Fruit fly (Drosophila melanogaster) whole organism, embryonic: Measurements from ENCODE around the gene CG9961.
A peak's percentile ranks its signal among the peaks of the same experiment; 100 is the strongest.

Experiments used
- Adf1 ChIP-seq: fragments of 200-800 bp; sonication (Bioruptor generic); IDR thresholded peaks from 2 replicates; pipeline ENCODE4 v1.3.6; 2022; ENCODE audit warnings: missing biosample characterization, missing genetic modification characterization
- BEAF-32 ChIP-seq: fragments of 200-800 bp; sonication (Bioruptor generic); optimal IDR thresholded peaks from 3 replicates; lab custom pipeline; 2017; ENCODE audit warnings: missing biosample characterization, missing genetic modification characterization, mild to moderate bottlenecking, moderate library complexity, missing genetic modification reagents
- CG11085 ChIP-seq: fragments of 200-800 bp; sonication (Bioruptor generic); IDR thresholded peaks from 2 replicates; pipeline ENCODE4 v1.3.6; 2022; ENCODE audit warnings: missing biosample characterization, missing genetic modification characterization
- CG11093 ChIP-seq: fragments of 200-800 bp; sonication (Bioruptor generic); IDR thresholded peaks from 3 replicates; pipeline ENCODE4 v1.3.6; 2022; ENCODE audit warnings: missing biosample characterization, missing genetic modification characterization
- CG11456 ChIP-seq: fragments of 200-800 bp; sonication (Bioruptor generic); IDR thresholded peaks from 3 replicates; pipeline ENCODE4 v1.3.6; 2022; ENCODE audit warnings: missing biosample characterization, missing genetic modification characterization
- CG11695 ChIP-seq: fragments of 200-800 bp; sonication (Bioruptor generic); IDR thresholded peaks from 3 replicates; pipeline ENCODE4 v1.3.6; 2022; ENCODE audit warnings: missing biosample characterization, missing genetic modification characterization
- CG12744 ChIP-seq: fragments of 200-800 bp; sonication (Bioruptor generic); optimal IDR thresholded peaks from 2 replicates; lab custom pipeline; 2016; ENCODE audit warnings: missing biosample characterization, missing genetic modification characterization
- CG13424 ChIP-seq: fragments of 200-800 bp; sonication (Bioruptor generic); optimal IDR thresholded peaks from 2 replicates; lab custom pipeline; 2019; ENCODE audit warnings: missing biosample characterization, mild to moderate bottlenecking, missing genetic modification characterization, moderate library complexity
- CG13624 ChIP-seq: fragments of 200-800 bp; sonication (Bioruptor generic); optimal IDR thresholded peaks from 2 replicates; lab custom pipeline; 2016; ENCODE audit warnings: missing biosample characterization, missing genetic modification characterization
- CG14710 ChIP-seq: fragments of 200-800 bp; sonication (Bioruptor generic); optimal IDR thresholded peaks from 3 replicates; lab custom pipeline; 2019; ENCODE audit warnings: missing biosample characterization, mild to moderate bottlenecking, missing genetic modification characterization, moderate library complexity
- CG15011 ChIP-seq: fragments of 200-800 bp; sonication (Bioruptor generic); optimal IDR thresholded peaks from 3 replicates; lab custom pipeline; 2018; ENCODE audit warnings: missing biosample characterization, mild to moderate bottlenecking, missing genetic modification characterization
- CG17328 ChIP-seq: fragments of 200-800 bp; sonication (Bioruptor generic); IDR thresholded peaks from 2 replicates; pipeline ENCODE4 v1.3.6; 2022; ENCODE audit warnings: missing biosample characterization, missing genetic modification characterization
- CG17359 ChIP-seq: fragments of 200-800 bp; sonication (Bioruptor generic); optimal IDR thresholded peaks from 3 replicates; lab custom pipeline; 2018; ENCODE audit warnings: missing biosample characterization, mild to moderate bottlenecking, missing genetic modification characterization, moderate library complexity
- CG2199 ChIP-seq: fragments of 200-800 bp; sonication (Bioruptor generic); IDR thresholded peaks from 3 replicates; pipeline ENCODE4 v1.3.6; 2022; ENCODE audit warnings: missing biosample characterization, missing genetic modification characterization
- CG3065 ChIP-seq: fragments of 200-800 bp; sonication (Bioruptor generic); optimal IDR thresholded peaks from 2 replicates; lab custom pipeline; 2016; ENCODE audit warnings: missing biosample characterization, missing genetic modification characterization
- CG31365 ChIP-seq: fragments of 200-800 bp; sonication (Bioruptor generic); optimal IDR thresholded peaks from 2 replicates; lab custom pipeline; 2018; ENCODE audit warnings: missing biosample characterization, mild to moderate bottlenecking, missing genetic modification characterization
- CG32532 ChIP-seq: fragments of 200-800 bp; sonication (Bioruptor generic); IDR thresholded peaks from 2 replicates; pipeline ENCODE4 v1.3.6; 2022; ENCODE audit warnings: missing biosample characterization, missing genetic modification characterization
- CG3995 ChIP-seq: fragments of 200-800 bp; sonication (Bioruptor generic); optimal IDR thresholded peaks from 3 replicates; lab custom pipeline; 2016; ENCODE audit warnings: missing biosample characterization, missing genetic modification characterization
- CG8089 ChIP-seq: fragments of 200-800 bp; sonication (Bioruptor generic); optimal IDR thresholded peaks from 3 replicates; lab custom pipeline; 2016; ENCODE audit warnings: missing biosample characterization, missing genetic modification characterization
- Camta ChIP-seq: fragments of 200-800 bp; sonication (Bioruptor generic); optimal IDR thresholded peaks from 2 replicates; lab custom pipeline; 2016; ENCODE audit warnings: missing biosample characterization, missing genetic modification characterization
- Drgx ChIP-seq: fragments of 200-800 bp; sonication (Bioruptor generic); IDR thresholded peaks from 2 replicates; pipeline ENCODE4 v1.3.6; 2022; ENCODE audit warnings: missing biosample characterization, missing genetic modification characterization
- Ets65A ChIP-seq: fragments of 200-800 bp; sonication (Bioruptor generic); peaks from one replicate; lab custom pipeline; 2016; ENCODE audit warnings: missing biosample characterization, missing genetic modification characterization
- Ets97D ChIP-seq: fragments of 200-800 bp; sonication (Bioruptor generic); optimal IDR thresholded peaks from 3 replicates; lab custom pipeline; 2016; ENCODE audit warnings: missing biosample characterization, missing genetic modification characterization
- Hmr ChIP-seq: fragments of 200-800 bp; sonication (Bioruptor generic); optimal IDR thresholded peaks from 3 replicates; lab custom pipeline; 2017; ENCODE audit warnings: mild to moderate bottlenecking, missing biosample characterization, missing genetic modification reagents, missing genetic modification characterization
- Hr3 ChIP-seq: fragments of 200-800 bp; sonication (Bioruptor generic); optimal IDR thresholded peaks from 3 replicates; lab custom pipeline; 2016; ENCODE audit warnings: missing biosample characterization, missing genetic modification characterization
- MBD-R2 ChIP-seq: fragments of 200-800 bp; sonication (Bioruptor generic); IDR thresholded peaks from 2 replicates; pipeline ENCODE4 v1.3.6; 2022; ENCODE audit warnings: missing biosample characterization, missing genetic modification characterization
- Mrtf ChIP-seq: fragments of 200-800 bp; sonication (Bioruptor generic); IDR thresholded peaks from 3 replicates; pipeline ENCODE4 v1.3.6; 2022; ENCODE audit warnings: missing biosample characterization, missing genetic modification characterization
- Sin3A ChIP-seq: fragments of >200 bp; optimal IDR thresholded peaks from 2 replicates; lab custom pipeline; 2018
- Sox102F ChIP-seq: fragments of 200-800 bp; sonication (Bioruptor generic); optimal IDR thresholded peaks from 2 replicates; lab custom pipeline; 2018; ENCODE audit warnings: missing biosample characterization, mild to moderate bottlenecking, missing genetic modification characterization, moderate library complexity
- Sry-β ChIP-seq: fragments of 200-800 bp; sonication (Bioruptor generic); optimal IDR thresholded peaks from 2 replicates; lab custom pipeline; 2018; ENCODE audit warnings: missing biosample characterization, mild to moderate bottlenecking, missing genetic modification characterization, moderate library complexity
- bbx ChIP-seq: fragments of 200-800 bp; sonication (Bioruptor generic); IDR thresholded peaks from 2 replicates; pipeline ENCODE4 v1.3.6; 2022; ENCODE audit warnings: missing biosample characterization, missing genetic modification characterization; ENCODE audit not compliant: partially characterized antibody
- bigmax ChIP-seq: fragments of 200-800 bp; sonication (Bioruptor generic); optimal IDR thresholded peaks from 2 replicates; lab custom pipeline; 2018; ENCODE audit warnings: missing biosample characterization, mild to moderate bottlenecking, missing genetic modification characterization
- bsh ChIP-seq, 2 experiments: fragments of 200-800 bp; sonication (Bioruptor generic); optimal IDR thresholded peaks; 2 replicates each; lab custom pipeline; 2017 to 2018; ENCODE audit warnings: mild to moderate bottlenecking in 2 of 2, missing biosample characterization in 2 of 2, missing genetic modification characterization in 2 of 2, moderate library complexity in 1 of 2
- caup ChIP-seq: fragments of 200-800 bp; sonication (Bioruptor generic); optimal IDR thresholded peaks from 3 replicates; lab custom pipeline; 2017; ENCODE audit warnings: missing biosample characterization, mild to moderate bottlenecking, missing genetic modification characterization, moderate library complexity; ENCODE audit not compliant: severe bottlenecking
- gcm ChIP-seq: fragments of 200-800 bp; sonication (Bioruptor generic); optimal IDR thresholded peaks from 2 replicates; lab custom pipeline; 2019; ENCODE audit warnings: missing biosample characterization, mild to moderate bottlenecking, missing genetic modification characterization, moderate library complexity
- gem ChIP-seq: fragments of 200-800 bp; sonication (Bioruptor generic); optimal IDR thresholded peaks from 2 replicates; lab custom pipeline; 2019; ENCODE audit warnings: missing biosample characterization, mild to moderate bottlenecking, missing genetic modification characterization, moderate library complexity
- gro ChIP-seq: fragments of 200-800 bp; sonication (Bioruptor generic); optimal IDR thresholded peaks from 2 replicates; lab custom pipeline; 2016; ENCODE audit warnings: missing biosample characterization, missing genetic modification characterization
- ham ChIP-seq: fragments of 200-800 bp; sonication (Bioruptor generic); IDR thresholded peaks from 2 replicates; pipeline ENCODE4 v1.3.6; 2022; ENCODE audit warnings: missing biosample characterization, missing genetic modification characterization
- ken ChIP-seq: fragments of 200-800 bp; sonication (Bioruptor generic); IDR thresholded peaks from 3 replicates; pipeline ENCODE4 v1.3.6; 2022; ENCODE audit warnings: missing biosample characterization, missing genetic modification characterization
- lab ChIP-seq: fragments of 200-800 bp; sonication (Bioruptor generic); optimal IDR thresholded peaks from 3 replicates; lab custom pipeline; 2017; ENCODE audit warnings: missing biosample characterization, missing genetic modification characterization, mild to moderate bottlenecking, moderate library complexity, missing genetic modification reagents
- pita ChIP-seq: fragments of 200-800 bp; sonication (Bioruptor generic); optimal IDR thresholded peaks from 2 replicates; lab custom pipeline; 2017; ENCODE audit warnings: missing biosample characterization, mild to moderate bottlenecking, missing genetic modification characterization
- pros ChIP-seq: fragments of 200-800 bp; sonication (Bioruptor generic); optimal IDR thresholded peaks from 3 replicates; lab custom pipeline; 2019; ENCODE audit warnings: missing biosample characterization, mild to moderate bottlenecking, missing genetic modification characterization, moderate library complexity
- sc ChIP-seq, 3 experiments: fragments of >200 bp in 2 of 3; fragments of 200-800 bp in 1 of 3; sonication (Bioruptor generic) in 1 of 3; optimal IDR thresholded peaks; 2 replicates in 2 of 3; 3 replicates in 1 of 3; lab custom pipeline; 2017; ENCODE audit warnings: mild to moderate bottlenecking in 1 of 3, missing biosample characterization in 1 of 3, missing genetic modification characterization in 1 of 3, missing genetic modification reagents in 1 of 3
- scrt ChIP-seq: fragments of 200-800 bp; sonication (Bioruptor generic); optimal IDR thresholded peaks from 2 replicates; lab custom pipeline; 2018; ENCODE audit warnings: missing biosample characterization, mild to moderate bottlenecking, missing genetic modification characterization, moderate library complexity
- sr ChIP-seq: fragments of 200-800 bp; sonication (Bioruptor generic); IDR thresholded peaks from 3 replicates; pipeline ENCODE4 v1.3.6; 2022; ENCODE audit warnings: missing biosample characterization, missing genetic modification characterization
- ssp ChIP-seq: fragments of 200-800 bp; sonication (Bioruptor generic); IDR thresholded peaks from 2 replicates; pipeline ENCODE4 v1.3.6; 2022; ENCODE audit warnings: missing biosample characterization, missing genetic modification characterization
- tna ChIP-seq: fragments of 200-800 bp; sonication (Bioruptor generic); IDR thresholded peaks from 2 replicates; pipeline ENCODE4 v1.3.6; 2022; ENCODE audit warnings: missing biosample characterization, missing genetic modification characterization; ENCODE audit not compliant: partially characterized antibody
- trem ChIP-seq: fragments of 200-800 bp; optimal IDR thresholded peaks from 3 replicates; lab custom pipeline; 2019; ENCODE audit warnings: missing biosample characterization, mild to moderate bottlenecking, missing genetic modification characterization, moderate library complexity
- unpg ChIP-seq: fragments of 200-800 bp; sonication (Bioruptor generic); optimal IDR thresholded peaks from 3 replicates; lab custom pipeline; 2018; ENCODE audit warnings: missing biosample characterization, mild to moderate bottlenecking, missing genetic modification characterization, moderate library complexity
- vfl ChIP-seq: fragments of 200-800 bp; sonication (Bioruptor generic); optimal IDR thresholded peaks from 2 replicates; lab custom pipeline; 2016; ENCODE audit warnings: missing biosample characterization, missing genetic modification characterization

The CG9961 gene

DNA sequence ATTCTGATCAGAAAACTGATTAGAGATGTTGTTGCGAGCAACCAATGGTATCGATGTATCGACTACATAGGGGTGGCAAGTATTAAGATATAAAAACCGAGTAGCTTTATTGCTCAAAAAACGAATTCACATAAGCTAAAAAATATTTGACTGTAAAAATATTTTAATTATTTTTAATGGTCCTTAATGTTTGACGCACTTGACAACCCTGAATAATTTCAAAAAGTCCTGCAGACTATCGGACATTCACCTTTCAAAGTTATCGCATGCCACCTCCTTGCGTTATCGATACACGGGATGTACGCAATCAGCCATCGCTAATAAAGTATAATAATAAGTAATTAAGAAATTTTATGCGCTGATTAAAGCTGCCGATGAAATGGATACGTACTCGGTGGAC is 14.9 kb upstream of the CG9961 start, which contains the start of the genes HemK2, Snapin and Tnpo-SR (continued):
- TF ChIP-seq CG32532 (GFP tag; lab: Robert Waterston, UW) = peak; percentile 93
- TF ChIP-seq scrt = peak; percentile 79
- TF ChIP-seq bigmax (GFP tag; lab: Kevin White, UChicago) = no peak
- TF ChIP-seq caup (GFP tag; lab: Kevin White, UChicago) = peak; percentile 91
- no peak for TF ChIP-seq sc (optimal IDR thresholded peaks at IDR 0.05; lab: Kevin White, UChicago)
- peak; percentile 71 for TF ChIP-seq sc (GFP tag; optimal IDR thresholded peaks at IDR 0.05; lab: Kevin White, UChicago)
- peak; percentile 87 for TF ChIP-seq CG12744 (GFP tag; lab: Kevin White, UChicago)
- peak; percentile 68 for TF ChIP-seq Sry-β
- TF ChIP-seq CG17359 (tag; lab: Kevin White, UChicago) = peak; percentile 91
- peak; percentile 95 for TF ChIP-seq gem
- peak; percentile 93 for TF ChIP-seq Hmr
- TF ChIP-seq Ets65A (GFP tag; lab: Kevin White, UChicago) = peak; percentile 97
- TF ChIP-seq CG13624 = peak; percentile 87
- peak; percentile 87 for TF ChIP-seq CG11085
- TF ChIP-seq tna (GFP tag; lab: Robert Waterston, UW) = peak; percentile 81
- peak in 1 of 2 experiments; percentile 88 for TF ChIP-seq bsh (GFP tag; optimal IDR thresholded peaks at IDR 0.05; lab: Kevin White, UChicago)
- TF ChIP-seq pita (GFP tag; lab: Kevin White, UChicago) = no peak
- peak; percentile 95 for TF ChIP-seq trem (tag; lab: Kevin White, UChicago)
- peak; percentile 87 for TF ChIP-seq Drgx
- peak; percentile 99 for TF ChIP-seq BEAF-32
- peak; percentile 96 for TF ChIP-seq ken (GFP tag; lab: Robert Waterston, UW)
- peak; percentile 92 for TF ChIP-seq vfl (GFP tag; lab: Kevin White, UChicago)
- TF ChIP-seq CG2199 (GFP tag; lab: Robert Waterston, UW) = peak; percentile 85; the same call in 2 of the 3 replicates
- peak; percentile 94 for TF ChIP-seq CG14710
- TF ChIP-seq CG13424 (tag; lab: Kevin White, UChicago) = peak; percentile 94
- peak; percentile 91 for TF ChIP-seq CG11695 (GFP tag; lab: Robert Waterston, UW)
- peak; percentile 91 for TF ChIP-seq CG11093
- TF ChIP-seq gcm (GFP tag; lab: Kevin White, UChicago) = peak; percentile 86
- TF ChIP-seq pros = peak; percentile 20
- TF ChIP-seq CG31365 (tag; lab: Kevin White, UChicago) = peak; percentile 22
- peak; percentile 75 for TF ChIP-seq Adf1 (GFP tag; lab: Robert Waterston, UW)
- peak; percentile 95 for TF ChIP-seq CG11456 (GFP tag; lab: Robert Waterston, UW)
- TF ChIP-seq Hr3 (GFP tag; lab: Kevin White, UChicago) = peak; percentile 91
- TF ChIP-seq ham = peak; percentile 47; the same call in 1 of the 2 replicates
- peak; percentile 83 for TF ChIP-seq Camta (GFP tag; lab: Kevin White, UChicago)
- TF ChIP-seq sr = peak; percentile 56; the same call in 1 of the 3 replicates
- peak; percentile 91 for TF ChIP-seq CG17328 (GFP tag; lab: Robert Waterston, UW)
- peak; percentile 91 for TF ChIP-seq Mrtf
- peak; percentile 69 for TF ChIP-seq CG15011
- peak; percentile 82 for TF ChIP-seq Sin3A
- TF ChIP-seq Ets97D (GFP tag; lab: Kevin White, UChicago) = peak; percentile 82
- peak; percentile 86 for TF ChIP-seq ssp (GFP tag; lab: Robert Waterston, UW)
- TF ChIP-seq CG3995 (GFP tag; lab: Kevin White, UChicago) = peak; percentile 68
- peak; percentile 94 for TF ChIP-seq lab (GFP tag; lab: Kevin White, UChicago)
- peak; percentile 92 for TF ChIP-seq Sox102F
- TF ChIP-seq CG3065 = peak; percentile 89
- peak; percentile 95 for TF ChIP-seq MBD-R2 (GFP tag; lab: Robert Waterston, UW)
- peak; percentile 51 for TF ChIP-seq CG8089 (GFP tag; lab: Kevin White, UChicago)
- TF ChIP-seq bbx (GFP tag; lab: Robert Waterston, UW) = peak; percentile 88
- TF ChIP-seq unpg (GFP tag; lab: Kevin White, UChicago) = peak; percentile 91
- peak; percentile 91 for TF ChIP-seq gro (GFP tag; lab: Kevin White, UChicago)
